Worm (Caenorhabditis elegans): ENCODE results near the gene npp-5.

- TF ChIP-seq nhr-11 (tag; optimal IDR thresholded peaks at IDR 0.05) (no peak), ztf-11 (tag; optimal IDR thresholded peaks at IDR 0.05) (no peak)
These were observed 34.6 kb upstream of the npp-5 start for ce11 chrII:11634057-11634676.
